Worm (Caenorhabditis elegans): Measurements from ENCODE around the gene glt-4.
A peak's percentile ranks its signal among the peaks of the same experiment; 100 is the strongest.

The glt-4 gene

DNA sequence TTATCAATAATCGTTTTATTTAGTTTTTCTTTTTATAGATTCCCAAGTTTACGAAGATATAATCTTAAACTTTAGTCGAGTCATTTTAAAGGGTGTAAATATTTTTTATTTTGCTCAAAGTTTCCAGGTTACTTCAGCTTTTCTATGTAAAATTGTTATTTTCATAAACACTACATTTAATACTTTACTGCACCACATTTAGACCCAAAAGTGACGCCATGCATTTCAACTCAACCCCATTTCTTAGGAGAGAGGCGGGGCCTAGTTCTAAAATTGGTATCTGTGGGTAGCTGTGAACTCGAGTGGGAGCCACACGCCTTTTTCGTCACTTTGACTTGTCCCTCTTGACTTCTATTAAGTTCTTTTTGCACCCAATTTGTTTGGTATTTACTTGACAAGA is 9.4 kb downstream of the glt-4 start, which contains the start of gene T22E5.1:
TSS of gene T22E5.1 (plus strand) at position 301 of the 400 bp plus-strand sequence.
- no peak for TF ChIP-seq unc-42 (tag; optimal IDR thresholded peaks at IDR 0.05)
- TF ChIP-seq lin-11 (tag; optimal IDR thresholded peaks at IDR 0.05): no peak
- TF ChIP-seq hlh-30 (tag; optimal IDR thresholded peaks at IDR 0.05; ENCODE audit: insufficient read depth): no peak
- TF ChIP-seq odd-2 (tag; optimal IDR thresholded peaks at IDR 0.05): no peak
- no peak for TF ChIP-seq tbx-7 (tag; optimal IDR thresholded peaks at IDR 0.05)
- no peak for TF ChIP-seq madf-2 (tag; optimal IDR thresholded peaks at IDR 0.05)
- TF ChIP-seq pha-4 (tag; optimal IDR thresholded peaks at IDR 0.05): no peak
- TF ChIP-seq rnt-1 (tag; optimal IDR thresholded peaks at IDR 0.05): no peak
- no peak for TF ChIP-seq che-1 (tag; optimal IDR thresholded peaks at IDR 0.05)
- no peak for TF ChIP-seq sox-4 (tag; optimal IDR thresholded peaks at IDR 0.05)
- no peak for TF ChIP-seq eyg-1 (tag; optimal IDR thresholded peaks at IDR 0.05)
- no peak for TF ChIP-seq ceh-45 (GFP tag; IDR thresholded peaks at IDR 0.05)

DNA sequence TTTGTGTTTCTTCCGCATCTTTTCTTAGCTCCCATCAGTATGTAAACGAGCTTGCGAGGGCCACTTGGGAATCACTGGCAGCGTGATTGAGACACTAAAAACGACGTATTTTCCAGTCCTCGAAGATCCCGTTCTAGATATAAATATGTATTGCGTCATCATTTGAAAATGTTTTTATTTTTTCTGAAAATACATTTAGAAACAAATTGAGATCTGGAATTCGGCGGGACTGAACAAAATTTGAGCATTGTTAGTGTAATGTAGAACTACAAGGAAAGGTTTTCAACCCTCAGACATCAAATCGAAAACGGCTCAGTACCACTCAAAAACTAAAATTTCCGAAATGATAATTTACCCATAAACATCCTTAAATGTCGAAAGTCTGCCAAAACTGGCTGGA is 10.4 kb downstream of the glt-4 start:
- no peak for TF ChIP-seq K02D7.2 (tag; optimal IDR thresholded peaks at IDR 0.05)
- TF ChIP-seq unc-42 (tag; optimal IDR thresholded peaks at IDR 0.05): no peak
- no peak for TF ChIP-seq ets-4 (tag; optimal IDR thresholded peaks at IDR 0.05)
- TF ChIP-seq zip-5 (tag; optimal IDR thresholded peaks at IDR 0.05): no peak
- no peak for TF ChIP-seq ceh-31 (tag; optimal IDR thresholded peaks at IDR 0.05)
- TF ChIP-seq gmeb-2 (tag; optimal IDR thresholded peaks at IDR 0.05): no peak
- TF ChIP-seq dve-1 (tag; optimal IDR thresholded peaks at IDR 0.05): no peak
- no peak for TF ChIP-seq elt-2 (tag; optimal IDR thresholded peaks at IDR 0.05)
- no peak for TF ChIP-seq tbx-2 (tag; optimal IDR thresholded peaks at IDR 0.05)
- TF ChIP-seq ttx-3 (tag; optimal IDR thresholded peaks at IDR 0.05): no peak
- no peak for TF ChIP-seq pha-2 (tag; optimal IDR thresholded peaks at IDR 0.05)

DNA sequence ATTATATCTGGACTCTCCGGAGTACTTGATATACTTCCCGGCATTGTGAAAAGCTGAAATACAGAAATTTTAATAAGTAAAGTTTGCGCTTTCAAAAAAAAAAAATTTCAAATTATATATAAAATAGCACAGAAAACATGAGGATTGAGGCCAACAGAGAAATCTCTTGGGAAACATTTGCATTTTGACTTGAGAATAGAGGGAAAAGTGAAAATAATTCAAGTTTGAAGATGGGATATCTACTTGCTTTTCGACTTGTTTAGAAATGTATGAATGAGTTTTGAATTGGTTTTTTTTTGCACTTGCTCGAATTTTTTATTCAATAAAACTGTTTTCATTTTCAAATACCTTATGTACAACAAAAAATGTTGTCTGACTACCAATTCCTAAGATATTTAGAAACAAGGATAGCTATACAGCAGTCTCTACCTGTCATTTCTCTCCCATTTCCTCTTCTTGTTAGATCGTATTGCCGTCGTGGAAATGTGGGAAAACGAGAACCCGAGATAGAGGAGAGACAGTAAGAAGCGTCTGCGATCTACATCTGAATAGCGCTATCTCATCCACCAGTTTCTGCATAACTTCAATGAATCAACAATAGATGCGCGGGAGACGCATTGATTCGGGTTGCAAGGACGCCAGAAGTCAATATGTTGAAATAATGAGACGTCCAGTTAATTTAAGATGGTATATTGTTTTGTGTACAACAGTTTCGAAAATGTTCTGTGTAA is 13.3 kb downstream of the glt-4 start, which contains the start of gene T22E5.6:
TSS of gene T22E5.6 (minus strand) at position 51 of the 731 bp plus-strand sequence.
- TF ChIP-seq ama-1 (optimal IDR thresholded peaks at IDR 0.05) (no peak), C08G9.2 (tag; optimal IDR thresholded peaks at IDR 0.05) (no peak)

DNA sequence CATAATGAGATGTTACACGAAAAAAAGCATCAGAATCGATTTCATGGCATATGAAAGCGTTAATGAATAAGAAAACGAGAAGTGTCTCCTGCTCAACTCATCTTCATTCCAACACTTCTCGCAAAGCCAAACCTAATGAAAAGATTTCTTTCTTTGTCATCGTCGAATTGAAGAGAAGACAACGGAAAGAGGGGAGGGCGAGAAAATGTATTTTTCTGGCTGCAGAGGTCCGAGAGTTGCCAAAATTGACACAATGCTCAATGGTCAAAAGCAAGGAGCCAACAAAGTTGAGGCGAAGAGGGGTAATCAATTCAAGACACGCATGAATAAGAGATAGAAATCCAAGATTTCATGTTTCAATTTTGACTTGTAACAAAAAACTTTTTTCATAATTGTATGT is 15.9 kb downstream of the glt-4 start:
- TF ChIP-seq unc-42 (tag; optimal IDR thresholded peaks at IDR 0.05) (peak; percentile 81), hlh-6 (tag; optimal IDR thresholded peaks at IDR 0.05) (no peak)

DNA sequence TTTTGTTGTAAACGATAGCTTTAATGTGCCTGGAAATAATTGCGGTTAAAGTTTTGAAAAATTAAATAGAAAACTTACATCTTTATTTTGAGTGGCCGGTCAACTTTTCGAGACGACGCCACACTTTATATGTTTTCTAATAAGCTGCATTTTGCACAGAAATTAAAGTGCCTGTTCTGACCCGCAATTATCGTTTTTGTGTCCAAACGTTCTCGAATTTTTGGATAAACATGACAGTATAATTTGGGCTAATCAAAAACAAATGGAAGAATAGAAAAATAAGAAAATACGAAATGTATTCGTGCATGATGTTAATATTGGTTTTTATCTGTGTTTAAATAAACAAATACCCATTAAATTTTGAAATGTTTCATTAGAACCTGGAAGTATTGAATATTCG is 17.5 kb downstream of the glt-4 start, which contains the start of gene K10C2.12:
TSS of gene K10C2.12 (minus strand) at position 101 of the 400 bp plus-strand sequence.
- TF ChIP-seq ceh-2 (tag; optimal IDR thresholded peaks at IDR 0.05) (no peak), hlh-15 (tag; optimal IDR thresholded peaks at IDR 0.05) (no peak), che-1 (tag; optimal IDR thresholded peaks at IDR 0.05) (no peak), pha-4 (tag; optimal IDR thresholded peaks at IDR 0.05) (no peak), ceh-48 (tag; optimal IDR thresholded peaks at IDR 0.05) (no peak), pha-2 (tag; optimal IDR thresholded peaks at IDR 0.05) (no peak), syd-9 (tag; optimal IDR thresholded peaks at IDR 0.05) (no peak), lin-11 (tag; optimal IDR thresholded peaks at IDR 0.05) (no peak)

DNA sequence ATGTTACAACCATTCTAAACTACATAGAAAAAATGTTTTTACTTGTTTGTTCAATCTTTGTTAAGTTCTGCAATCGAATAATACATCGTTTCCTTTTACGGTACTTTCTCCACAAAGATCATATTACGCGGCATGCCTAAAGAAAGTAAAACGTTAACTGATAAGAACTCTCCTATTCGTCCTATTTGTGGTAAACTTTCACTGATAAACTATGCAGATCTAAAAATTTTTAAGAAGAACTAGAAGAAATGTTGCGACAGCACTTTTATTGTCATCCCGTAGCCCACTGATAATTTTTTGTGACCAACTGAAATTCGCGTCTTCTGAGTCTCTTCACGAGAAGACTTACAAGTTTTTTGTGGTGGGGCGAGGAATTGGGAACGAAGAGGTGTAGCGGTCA is 23.9 kb downstream of the glt-4 start:
- TF ChIP-seq madf-2 (tag; optimal IDR thresholded peaks at IDR 0.05) (no peak), K09A11.1 (tag; optimal IDR thresholded peaks at IDR 0.05; ENCODE audit: insufficient read depth) (no peak), pha-2 (tag; optimal IDR thresholded peaks at IDR 0.05) (no peak), lim-6 (tag; optimal IDR thresholded peaks at IDR 0.05) (no peak), elt-2 (tag; optimal IDR thresholded peaks at IDR 0.05) (no peak), hlh-8 (tag; optimal IDR thresholded peaks at IDR 0.05) (no peak), sox-2 (GFP tag; IDR thresholded peaks at IDR 0.05) (no peak), pqm-1 (tag; optimal IDR thresholded peaks at IDR 0.05) (no peak), ttx-3 (tag; optimal IDR thresholded peaks at IDR 0.05) (no peak), T23F11.4 (GFP tag; optimal IDR thresholded peaks at IDR 0.05) (no peak), zip-5 (tag; optimal IDR thresholded peaks at IDR 0.05) (no peak), C08G9.2 (tag; optimal IDR thresholded peaks at IDR 0.05) (no peak), eyg-1 (tag; optimal IDR thresholded peaks at IDR 0.05) (no peak), ceh-6 (GFP tag; optimal IDR thresholded peaks at IDR 0.05) (no peak)
